Fruit fly (Drosophila melanogaster): ENCODE data around the gene AIF.

Gene AIF

dm6 chr2L:2175930-2176643, 24.5 kb downstream of the AIF start (continued):
- peak; percentile 53 for TF ChIP-seq CG2712 (tag; optimal IDR thresholded peaks at IDR 0.05)
- TF ChIP-seq zen (tag; optimal IDR thresholded peaks at IDR 0.05) = no peak
- no peak for TF ChIP-seq CG11456 (GFP tag; IDR thresholded peaks at IDR 0.05)
- TF ChIP-seq CG4424 (GFP tag; optimal IDR thresholded peaks at IDR 0.05) = peak; percentile 20
- no peak for TF ChIP-seq wek (GFP tag; optimal IDR thresholded peaks at IDR 0.05)
- no peak for TF ChIP-seq CG11723 (GFP tag; optimal IDR thresholded peaks at IDR 0.05)
- TF ChIP-seq CG7372 (GFP tag; IDR thresholded peaks at IDR 0.05) = no peak
- no peak for TF ChIP-seq CG12236 (GFP tag; optimal IDR thresholded peaks at IDR 0.05)
- TF ChIP-seq grau (tag; optimal IDR thresholded peaks at IDR 0.05) = peak; percentile 77
- TF ChIP-seq Meics (GFP tag; optimal IDR thresholded peaks at IDR 0.05) = peak; percentile 66
- TF ChIP-seq fru (optimal IDR thresholded peaks at IDR 0.05) = no peak
- peak; percentile 45 for TF ChIP-seq CG12155 (GFP tag; optimal IDR thresholded peaks at IDR 0.05)
- TF ChIP-seq MESR4 (GFP tag; optimal IDR thresholded peaks at IDR 0.05) = no peak
- TF ChIP-seq Dip3 (GFP tag; optimal IDR thresholded peaks at IDR 0.05) = peak; percentile 26
- TF ChIP-seq Dad (GFP tag; optimal IDR thresholded peaks at IDR 0.05) = no peak
- peak; percentile 52 for TF ChIP-seq dmrt99B (tag; optimal IDR thresholded peaks at IDR 0.05)
- peak; percentile 60 for TF ChIP-seq nau (GFP tag; optimal IDR thresholded peaks at IDR 0.05)
- no peak for TF ChIP-seq E2f1 (GFP tag; IDR thresholded peaks at IDR 0.05)
- TF ChIP-seq gcm (GFP tag; optimal IDR thresholded peaks at IDR 0.05) = no peak
- no peak for TF ChIP-seq yki (optimal IDR thresholded peaks at IDR 0.05)
- TF ChIP-seq CG16815 (GFP tag; optimal IDR thresholded peaks at IDR 0.05) = no peak
- TF ChIP-seq Hmr (GFP tag; optimal IDR thresholded peaks at IDR 0.05) = peak; percentile 73
- TF ChIP-seq Opbp (GFP tag; IDR thresholded peaks at IDR 0.05; ENCODE audit: partially characterized antibody) = no peak
- no peak for TF ChIP-seq Dfd (GFP tag; optimal IDR thresholded peaks at IDR 0.05)
- TF ChIP-seq lmd (GFP tag; IDR thresholded peaks at IDR 0.05) = peak; percentile 48
- no peak for TF ChIP-seq ems (GFP tag; optimal IDR thresholded peaks at IDR 0.05)
- peak; percentile 67 for TF ChIP-seq CG12659 (GFP tag; optimal IDR thresholded peaks at IDR 0.05)
- no peak for TF ChIP-seq Ets65A (GFP tag)
- no peak for TF ChIP-seq Hr78 (GFP tag; optimal IDR thresholded peaks at IDR 0.05)
- TF ChIP-seq Vsx1 (GFP tag; optimal IDR thresholded peaks at IDR 0.05) = no peak
- no peak for TF ChIP-seq Sry-δ (GFP tag; optimal IDR thresholded peaks at IDR 0.05)
- peak; percentile 74 for TF ChIP-seq CG18599 (GFP tag; optimal IDR thresholded peaks at IDR 0.05)
- peak; percentile 1 for TF ChIP-seq CG5180 (GFP tag; optimal IDR thresholded peaks at IDR 0.05)
- no peak for TF ChIP-seq gce (GFP tag; IDR thresholded peaks at IDR 0.05)
- TF ChIP-seq ash1 (GFP tag; optimal IDR thresholded peaks at IDR 0.05) = no peak
- TF ChIP-seq CG15514 (GFP tag; optimal IDR thresholded peaks at IDR 0.05) = peak; percentile 49
- no peak for TF ChIP-seq ewg (GFP tag; optimal IDR thresholded peaks at IDR 0.05)
- TF ChIP-seq ro (GFP tag; IDR thresholded peaks at IDR 0.05) = no peak
- no peak for TF ChIP-seq sna (GFP tag; IDR thresholded peaks at IDR 0.05; ENCODE audit: partially characterized antibody)
- no peak for TF ChIP-seq CG13287 (GFP tag; IDR thresholded peaks at IDR 0.05; ENCODE audit: partially characterized antibody)
- peak; percentile 68 for TF ChIP-seq lab (GFP tag; optimal IDR thresholded peaks at IDR 0.05)
- TF ChIP-seq esg (GFP tag; conservative IDR thresholded peaks at IDR 0.05) = no peak
- TF ChIP-seq E2f2 (GFP tag; IDR thresholded peaks at IDR 0.05) = peak; percentile 37; the same call in 1 of the 2 replicates
- TF ChIP-seq hkb (optimal IDR thresholded peaks at IDR 0.05) = no peak
- no peak for TF ChIP-seq hkb (GFP tag; IDR thresholded peaks at IDR 0.05)
- TF ChIP-seq nmo (GFP tag; optimal IDR thresholded peaks at IDR 0.05) = peak; percentile 51
- no peak for TF ChIP-seq vvl (GFP tag; IDR thresholded peaks at IDR 0.05)
- peak; percentile 17 for TF ChIP-seq CG8281 (tag; optimal IDR thresholded peaks at IDR 0.05)
- no peak for TF ChIP-seq lov (optimal IDR thresholded peaks at IDR 0.05)
- no peak for TF ChIP-seq lov (GFP tag; IDR thresholded peaks at IDR 0.05)
